Worm (Caenorhabditis elegans) whole organism, mixed stage, embryonic: ENCODE results near the gene B0281.5.

Experiments used
- elt-1 ChIP-seq: sonication (generic microtip); optimal IDR thresholded peaks from 2 replicates; lab custom pipeline; 2017; ENCODE audit warnings: missing genetic modification characterization, mild to moderate bottlenecking, missing compliant biosample characterization, antibody characterized with exemption, moderate library complexity, borderline replicate concordance; ENCODE audit not compliant: insufficient read depth
- hlh-1 ChIP-seq: fragments of 150-350 bp; optimal IDR thresholded peaks from 2 replicates; lab custom pipeline; 2014; ENCODE audit warnings: missing biosample characterization, missing genetic modification reagents, missing genetic modification characterization
- lsy-2 ChIP-seq: fragments of 150-350 bp; optimal IDR thresholded peaks from 2 replicates; lab custom pipeline; 2014; ENCODE audit warnings: missing biosample characterization, missing genetic modification characterization
- nhr-12 ChIP-seq: fragments of 150-350 bp; optimal IDR thresholded peaks from 2 replicates; lab custom pipeline; 2014; ENCODE audit warnings: missing biosample characterization, missing genetic modification characterization
- nhr-28 ChIP-seq: fragments of 150-350 bp; optimal IDR thresholded peaks from 2 replicates; lab custom pipeline; 2014; ENCODE audit warnings: missing biosample characterization, missing genetic modification characterization

DNA sequence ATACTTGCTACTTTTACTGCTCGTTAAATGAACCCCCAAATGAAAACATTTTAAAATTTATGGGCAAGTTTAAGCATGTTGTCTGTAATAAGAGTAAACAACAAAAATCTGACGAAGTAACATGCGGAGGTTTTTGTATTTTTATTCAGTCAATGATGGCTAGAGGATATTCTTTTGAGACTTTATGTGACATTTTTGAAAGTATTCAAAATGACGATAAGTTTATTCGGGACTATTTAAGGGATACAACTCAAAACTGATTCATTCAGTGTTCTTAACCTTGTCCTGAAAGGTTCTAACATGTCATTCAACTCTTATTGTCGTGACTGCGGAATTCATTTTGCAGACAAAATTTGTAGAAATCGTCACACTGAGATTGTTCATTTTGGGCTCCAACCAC lies 20.9 kb downstream of the B0281.5 start, which contains the start of gene K09F6.11:
- TF ChIP-seq nhr-12 (tag; lab: Kevin White, UChicago) (no peak), lsy-2 (tag; lab: Kevin White, UChicago) (no peak), nhr-28 (tag; lab: Kevin White, UChicago) (no peak), elt-1 (tag; lab: Kevin White, UChicago) (no peak), hlh-1 (no peak)
